Fruit fly (Drosophila melanogaster): ENCODE measurements around the gene vvl.

DNA sequence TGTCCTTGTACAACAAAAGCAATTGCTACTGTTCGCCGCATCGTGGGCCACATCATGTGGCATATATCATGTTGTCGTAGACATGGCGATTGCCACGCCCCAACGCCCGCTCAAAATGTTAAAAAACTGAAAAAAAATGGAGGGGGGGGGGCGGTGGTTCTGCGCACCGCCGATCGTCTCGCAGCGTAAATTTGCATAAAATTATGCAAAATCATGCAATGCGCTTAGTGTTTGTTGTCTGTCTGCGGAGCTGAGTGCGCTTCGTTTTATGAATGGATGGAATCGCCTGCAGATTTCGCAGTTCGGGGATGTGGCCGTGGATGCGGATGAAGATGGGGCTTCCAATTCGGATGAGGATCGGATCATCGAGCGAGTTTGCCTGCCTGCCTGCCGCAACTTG, 18.1 kb upstream of the vvl start:
- TF ChIP-seq Sp1 (GFP tag; optimal IDR thresholded peaks at IDR 0.05): no peak
- no peak for TF ChIP-seq Myc (optimal IDR thresholded peaks at IDR 0.05)
- TF ChIP-seq ey (GFP tag; optimal IDR thresholded peaks at IDR 0.05): no peak
- no peak for TF ChIP-seq OdsH (GFP tag; optimal IDR thresholded peaks at IDR 0.05)
- TF ChIP-seq Dfd (GFP tag; optimal IDR thresholded peaks at IDR 0.05): no peak
- TF ChIP-seq tai (GFP tag; optimal IDR thresholded peaks at IDR 0.05): no peak

Data from whole organism, wandering third instar larva.